Worm (Caenorhabditis elegans) whole organism, early embryonic: Measurements from ENCODE around the gene R02D5.6.

Experiments
- B0310.2 ChIP-seq: sonication (generic microtip); optimal IDR thresholded peaks from 2 replicates; lab custom pipeline; 2016; ENCODE audit warnings: mild to moderate bottlenecking, missing genetic modification characterization, missing compliant biosample characterization
- F13C5.2 ChIP-seq: sonication (generic microtip); optimal IDR thresholded peaks from 2 replicates; lab custom pipeline; 2017; ENCODE audit warnings: mild to moderate bottlenecking, missing genetic modification characterization, inconsistent platforms, missing compliant biosample characterization
- aly-1 ChIP-seq: sonication (generic microtip); optimal IDR thresholded peaks from 2 replicates; lab custom pipeline; 2016; ENCODE audit warnings: missing genetic modification characterization, missing compliant biosample characterization
- ama-1 ChIP-seq: fragments of 150-350 bp; optimal IDR thresholded peaks from 2 replicates; lab custom pipeline; 2014
- ceh-13 ChIP-seq: fragments of 200-800 bp; sonication (Bioruptor generic); optimal IDR thresholded peaks from 2 replicates; lab custom pipeline; 2018; ENCODE audit warnings: mild to moderate bottlenecking, missing genetic modification characterization, missing compliant biosample characterization
- ceh-36 ChIP-seq: sonication (generic microtip); optimal IDR thresholded peaks from 2 replicates; lab custom pipeline; 2016; ENCODE audit warnings: missing genetic modification characterization, inconsistent platforms, missing compliant biosample characterization
- ets-7 ChIP-seq: sonication (generic microtip); optimal IDR thresholded peaks from 2 replicates; lab custom pipeline; 2016; ENCODE audit warnings: missing genotype, missing genetic modification characterization, missing compliant biosample characterization
- flt-1 ChIP-seq: fragments of 200-800 bp; sonication (Bioruptor generic); IDR thresholded peaks from 2 replicates; pipeline ENCODE4 v1.3.6; 2022; ENCODE audit warnings: missing genetic modification characterization, missing compliant biosample characterization
- hmbx-1 ChIP-seq: sonication (generic microtip); optimal IDR thresholded peaks from 2 replicates; lab custom pipeline; 2016; ENCODE audit warnings: mild to moderate bottlenecking, missing genetic modification characterization, missing compliant biosample characterization
- hmg-4 ChIP-seq: fragments of 200-800 bp; sonication (Bioruptor generic); optimal IDR thresholded peaks from 2 replicates; lab custom pipeline; 2018; ENCODE audit warnings: mild to moderate bottlenecking, missing genetic modification characterization, missing compliant biosample characterization
- hnd-1 ChIP-seq: sonication (generic microtip); optimal IDR thresholded peaks from 2 replicates; lab custom pipeline; 2016; ENCODE audit warnings: missing genetic modification characterization, missing compliant biosample characterization
- pes-1 ChIP-seq: fragments of 200-800 bp; sonication (Bioruptor generic); IDR thresholded peaks from 2 replicates; pipeline ENCODE4 v1.3.6; 2022; ENCODE audit warnings: missing genetic modification reagents, missing genetic modification characterization, missing compliant biosample characterization
- scrt-1 ChIP-seq: fragments of 200-800 bp; sonication (Bioruptor generic); IDR thresholded peaks from 2 replicates; pipeline ENCODE4 v1.3.6; 2022; ENCODE audit warnings: missing genetic modification characterization, missing compliant biosample characterization
- sea-1 ChIP-seq: fragments of 200-800 bp; sonication (Bioruptor generic); conservative IDR thresholded peaks from 2 replicates; pipeline ENCODE4 v1.3.6; 2022; ENCODE audit warnings: missing genetic modification characterization, missing compliant biosample characterization
- tbx-11 ChIP-seq: fragments of 200-800 bp; sonication (Bioruptor generic); IDR thresholded peaks from 2 replicates; pipeline ENCODE4 v1.3.6; 2022; ENCODE audit warnings: missing genetic modification characterization, missing compliant biosample characterization
- tbx-37 ChIP-seq: fragments of 200-800 bp; sonication (Bioruptor generic); conservative IDR thresholded peaks from 2 replicates; pipeline ENCODE4 v1.3.6; 2022; ENCODE audit warnings: missing genetic modification reagents, missing genetic modification characterization, missing compliant biosample characterization
- tra-4 ChIP-seq: sonication (generic microtip); optimal IDR thresholded peaks from 2 replicates; lab custom pipeline; 2017; ENCODE audit warnings: missing genetic modification characterization, missing compliant biosample characterization

The R02D5.6 gene

ce11 chrV:14542138-14542537 is 24.2 kb upstream of the R02D5.6 start:
- TF ChIP-seq hnd-1 = no peak

- no peak for TF ChIP-seq hmg-4
- TF ChIP-seq pes-1 (GFP tag; lab: Robert Waterston, UW) = no peak
- no peak for TF ChIP-seq F13C5.2 (tag; lab: Kevin White, UChicago)
- TF ChIP-seq flt-1 (GFP tag; lab: Robert Waterston, UW) = no peak
- TF ChIP-seq ceh-36 (tag; lab: Kevin White, UChicago) = no peak
- TF ChIP-seq ceh-13 (GFP tag; lab: Kevin White, UChicago) = no peak
- no peak for TF ChIP-seq sea-1 (GFP tag; lab: Robert Waterston, UW)
- no peak for TF ChIP-seq tra-4 (tag; lab: Kevin White, UChicago)
- no peak for TF ChIP-seq ets-7 (tag; lab: Kevin White, UChicago)
- no peak for TF ChIP-seq ama-1 (lab: Kevin White, UChicago)
- no peak for TF ChIP-seq B0310.2
- no peak for TF ChIP-seq scrt-1 (GFP tag; lab: Robert Waterston, UW)
- TF ChIP-seq tbx-11 (GFP tag; lab: Robert Waterston, UW) = no peak
- TF ChIP-seq aly-1 (tag; lab: Kevin White, UChicago) = no peak
- no peak for TF ChIP-seq hnd-1
Observed at ce11 chrV:14540932-14541331, 23.0 kb upstream of the R02D5.6 start.

DNA sequence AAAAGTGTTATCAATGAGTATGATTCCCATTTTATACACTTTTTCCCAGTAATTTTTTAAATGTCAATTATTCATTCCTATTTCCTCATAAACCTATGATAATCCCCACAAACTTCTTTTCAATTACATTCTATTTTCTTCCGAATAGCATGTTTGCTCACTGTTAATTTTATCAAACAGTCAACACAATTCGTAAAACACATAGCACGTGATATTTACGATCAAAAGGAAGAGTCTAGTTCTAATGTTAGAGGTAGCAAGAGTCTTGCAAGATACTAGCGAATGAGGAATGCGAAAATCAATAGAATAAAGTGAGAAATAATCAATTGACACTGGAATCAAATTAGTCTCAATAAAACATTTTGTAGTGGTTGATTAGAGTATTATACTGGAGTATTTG is 21.4 kb upstream of the R02D5.6 start:
- TF ChIP-seq ets-7 (tag; lab: Kevin White, UChicago) = no peak
- TF ChIP-seq flt-1 (GFP tag; lab: Robert Waterston, UW) = no peak
- TF ChIP-seq tra-4 (tag; lab: Kevin White, UChicago) = no peak
- no peak for TF ChIP-seq tbx-37
- TF ChIP-seq ceh-36 (tag; lab: Kevin White, UChicago) = no peak
- no peak for TF ChIP-seq ama-1 (lab: Kevin White, UChicago)

DNA sequence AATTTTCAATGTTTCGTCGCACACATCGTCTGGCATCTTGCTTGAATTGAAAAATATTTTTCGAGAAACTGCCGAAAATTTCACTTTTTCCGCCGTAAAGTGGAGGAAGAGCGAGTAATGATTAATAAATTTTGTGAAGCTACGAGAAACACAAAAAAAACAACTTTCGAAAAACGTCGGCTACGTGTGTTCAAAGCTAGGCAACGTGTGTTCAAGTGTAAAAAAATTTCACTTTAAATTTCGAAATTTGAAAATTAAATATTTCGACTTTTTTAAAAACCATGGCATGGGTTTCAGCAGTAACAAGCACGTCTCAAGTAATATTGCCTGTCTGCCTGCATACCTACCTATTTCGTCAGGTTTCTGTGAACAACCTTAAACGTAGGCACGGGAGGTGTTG is 18.4 kb upstream of the R02D5.6 start, which contains the start of gene tag-191:
Gene tag-191 (minus strand): TSS at position 101 of the 400 bp plus-strand sequence.
- TF ChIP-seq pes-1 (GFP tag; lab: Robert Waterston, UW) (no peak), flt-1 (GFP tag; lab: Robert Waterston, UW) (no peak), hnd-1 (no peak), ceh-36 (tag; lab: Kevin White, UChicago) (no peak), B0310.2 (no peak), sea-1 (GFP tag; lab: Robert Waterston, UW) (no peak), aly-1 (tag; lab: Kevin White, UChicago) (no peak), tbx-37 (no peak), scrt-1 (GFP tag; lab: Robert Waterston, UW) (no peak), ama-1 (lab: Kevin White, UChicago) (no peak), F13C5.2 (tag; lab: Kevin White, UChicago) (no peak), tra-4 (tag; lab: Kevin White, UChicago) (no peak), ceh-13 (GFP tag; lab: Kevin White, UChicago) (no peak)

- TF ChIP-seq scrt-1 (GFP tag; lab: Robert Waterston, UW) (no peak), ceh-13 (GFP tag; lab: Kevin White, UChicago) (no peak), B0310.2 (no peak), hnd-1 (no peak), hmbx-1 (tag; lab: Kevin White, UChicago) (no peak)
Observed at ce11 chrV:14532374-14532773, 14.5 kb upstream of the R02D5.6 start.

- no peak for TF ChIP-seq aly-1 (tag; lab: Kevin White, UChicago)
- TF ChIP-seq F13C5.2 (tag; lab: Kevin White, UChicago) = no peak
- no peak for TF ChIP-seq sea-1 (GFP tag; lab: Robert Waterston, UW)
- TF ChIP-seq ceh-13 (GFP tag; lab: Kevin White, UChicago) = no peak
- TF ChIP-seq ets-7 (tag; lab: Kevin White, UChicago) = no peak
- TF ChIP-seq hmg-4 = no peak
- no peak for TF ChIP-seq hmbx-1 (tag; lab: Kevin White, UChicago)
- no peak for TF ChIP-seq pes-1 (GFP tag; lab: Robert Waterston, UW)
- no peak for TF ChIP-seq hnd-1
- TF ChIP-seq tra-4 (tag; lab: Kevin White, UChicago) = no peak
- TF ChIP-seq scrt-1 (GFP tag; lab: Robert Waterston, UW) = no peak
- TF ChIP-seq ama-1 (lab: Kevin White, UChicago) = no peak
- TF ChIP-seq ceh-36 (tag; lab: Kevin White, UChicago) = no peak
- TF ChIP-seq B0310.2 = no peak
- no peak for TF ChIP-seq tbx-37
- TF ChIP-seq flt-1 (GFP tag; lab: Robert Waterston, UW) = no peak
Observed at ce11 chrV:14530813-14531212, 12.9 kb upstream of the R02D5.6 start, which contains the start of gene kcnl-4. kcnl-4 (plus strand) TSS chrV:14531113.

DNA sequence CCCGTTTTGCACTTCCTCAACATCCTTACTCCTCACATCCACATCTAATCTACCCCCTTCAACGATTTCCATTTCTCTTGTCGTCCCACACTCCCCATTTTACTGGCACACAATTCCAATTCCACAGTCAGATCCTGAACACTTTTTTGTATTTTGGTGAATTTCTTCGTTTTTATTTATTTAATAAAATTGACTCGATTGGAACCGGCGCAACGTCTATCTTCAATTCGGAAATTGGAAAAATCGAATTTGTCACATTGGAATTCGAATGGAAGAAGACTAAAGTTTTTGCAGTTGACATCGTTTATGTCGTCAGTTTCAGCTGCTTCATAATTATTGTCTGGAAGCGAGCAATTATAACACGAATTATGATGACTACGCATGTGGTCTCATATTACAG is 9.3 kb upstream of the R02D5.6 start:
- TF ChIP-seq ama-1 (lab: Kevin White, UChicago) = no peak
- no peak for TF ChIP-seq F13C5.2 (tag; lab: Kevin White, UChicago)
- TF ChIP-seq ets-7 (tag; lab: Kevin White, UChicago) = no peak
- TF ChIP-seq ceh-36 (tag; lab: Kevin White, UChicago) = no peak
- no peak for TF ChIP-seq aly-1 (tag; lab: Kevin White, UChicago)
- TF ChIP-seq sea-1 (GFP tag; lab: Robert Waterston, UW) = no peak
- TF ChIP-seq flt-1 (GFP tag; lab: Robert Waterston, UW) = no peak
- no peak for TF ChIP-seq pes-1 (GFP tag; lab: Robert Waterston, UW)
- no peak for TF ChIP-seq tra-4 (tag; lab: Kevin White, UChicago)
- TF ChIP-seq hmg-4 = no peak
- TF ChIP-seq hmbx-1 (tag; lab: Kevin White, UChicago) = no peak

- TF ChIP-seq hnd-1 = no peak
- no peak for TF ChIP-seq ama-1 (lab: Kevin White, UChicago)
- no peak for TF ChIP-seq hmbx-1 (tag; lab: Kevin White, UChicago)
- no peak for TF ChIP-seq flt-1 (GFP tag; lab: Robert Waterston, UW)
- TF ChIP-seq F13C5.2 (tag; lab: Kevin White, UChicago) = no peak
- no peak for TF ChIP-seq tbx-37
- TF ChIP-seq ceh-13 (GFP tag; lab: Kevin White, UChicago) = no peak
- no peak for TF ChIP-seq ets-7 (tag; lab: Kevin White, UChicago)
- no peak for TF ChIP-seq hmg-4
- no peak for TF ChIP-seq tbx-11 (GFP tag; lab: Robert Waterston, UW)
- TF ChIP-seq tra-4 (tag; lab: Kevin White, UChicago) = no peak
- TF ChIP-seq pes-1 (GFP tag; lab: Robert Waterston, UW) = no peak
Observed at ce11 chrV:14525089-14525488, 7.2 kb upstream of the R02D5.6 start, which contains the start of gene hda-1. hda-1 (plus strand) TSS chrV:14525389.
